Comparison of ENCODE assay signal across 7 worm cellular contexts in genomic region chrX:7681965-7682946, ce11.
TF ChIP-seq lines count a peak whose summit lies in the region.

unc-18 (plus strand) TSS chrX:7682896.

TF ChIP-seq in whole organism, L1 larva, 84 proteins besides CTCF, POLR2A, EP300 and RAD21 (continues in another document):
- TF ChIP-seq rnt-1 (tag; optimal IDR thresholded peaks at IDR 0.05; lab: Kevin White, UChicago) (no peak), hpl-2 (GFP tag; optimal IDR thresholded peaks at IDR 0.05; lab: Kevin White, UChicago) (no peak), egl-27 (tag; optimal IDR thresholded peaks at IDR 0.05; lab: Kevin White, UChicago) (no peak), hlh-4 (tag; optimal IDR thresholded peaks at IDR 0.05; lab: Kevin White, UChicago) (no peak), ztf-11 (tag; optimal IDR thresholded peaks at IDR 0.05; lab: Kevin White, UChicago) (no peak), efl-3 (GFP tag; optimal IDR thresholded peaks at IDR 0.05; lab: Kevin White, UChicago) (no peak), Y116A8C.19 (tag; optimal IDR thresholded peaks at IDR 0.05; lab: Kevin White, UChicago; ENCODE audit: borderline replicate concordance) (no peak), pax-3 (tag; optimal IDR thresholded peaks at IDR 0.05; lab: Kevin White, UChicago) (no peak), ztf-4 (tag; optimal IDR thresholded peaks at IDR 0.05; lab: Kevin White, UChicago) (no peak), lin-39 (tag; optimal IDR thresholded peaks at IDR 0.05; lab: Kevin White, UChicago) (no peak), nhr-77 (tag; optimal IDR thresholded peaks at IDR 0.05; lab: Kevin White, UChicago) (no peak), ceh-82 (tag; optimal IDR thresholded peaks at IDR 0.05; lab: Kevin White, UChicago) (peak; percentile 18 to 40 (median 35)), tbx-2 (tag; optimal IDR thresholded peaks at IDR 0.05; lab: Kevin White, UChicago) (no peak), nhr-28 (tag; optimal IDR thresholded peaks at IDR 0.05; lab: Kevin White, UChicago) (no peak)

TF ChIP-seq in whole organism, L2 larva, 48 proteins besides CTCF, POLR2A, EP300 and RAD21 (continues in another document):
- TF ChIP-seq F13H6.1 (tag; optimal IDR thresholded peaks at IDR 0.05; lab: Kevin White, UChicago) = peak; percentile 32
- TF ChIP-seq nhr-10 (tag; optimal IDR thresholded peaks at IDR 0.05; lab: Kevin White, UChicago) = no peak
- TF ChIP-seq egl-27 (tag; optimal IDR thresholded peaks at IDR 0.05; lab: Kevin White, UChicago) = no peak
- TF ChIP-seq ceh-16 (tag; optimal IDR thresholded peaks at IDR 0.05; lab: Kevin White, UChicago) = no peak
- TF ChIP-seq zag-1 (tag; optimal IDR thresholded peaks at IDR 0.05; lab: Kevin White, UChicago) = no peak
- no peak for TF ChIP-seq blmp-1 (tag; optimal IDR thresholded peaks at IDR 0.05; lab: Kevin White, UChicago; ENCODE audit: insufficient read depth)
- no peak for TF ChIP-seq sem-4 (tag; optimal IDR thresholded peaks at IDR 0.05; lab: Kevin White, UChicago)
- TF ChIP-seq sma-9 (GFP tag; optimal IDR thresholded peaks at IDR 0.05; lab: Kevin White, UChicago) = peak; percentile 24
- TF ChIP-seq sma-9 (tag; optimal IDR thresholded peaks at IDR 0.05; lab: Kevin White, UChicago) = no peak
- TF ChIP-seq sma-3 (GFP tag; optimal IDR thresholded peaks at IDR 0.05; lab: Kevin White, UChicago) = no peak
- no peak for TF ChIP-seq nhr-77 (tag; optimal IDR thresholded peaks at IDR 0.05; lab: Kevin White, UChicago)
- TF ChIP-seq nhr-21 (tag; optimal IDR thresholded peaks at IDR 0.05; lab: Kevin White, UChicago) = no peak
- peak; percentile 79 for TF ChIP-seq unc-55 (GFP tag; optimal IDR thresholded peaks at IDR 0.05; lab: Kevin White, UChicago)
- no peak for TF ChIP-seq snpc-4 (tag; optimal IDR thresholded peaks at IDR 0.05; lab: Kevin White, UChicago)

TF ChIP-seq in whole organism, L3 larva, 47 proteins besides CTCF, POLR2A, EP300 and RAD21:
- TF ChIP-seq daf-12 (tag; optimal IDR thresholded peaks at IDR 0.05; lab: Kevin White, UChicago) = no peak
- TF ChIP-seq unc-62 (GFP tag; optimal IDR thresholded peaks at IDR 0.05; lab: Kevin White, UChicago) = peak; percentile 65
- peak; percentile 25 for TF ChIP-seq elt-1 (tag; optimal IDR thresholded peaks at IDR 0.05; lab: Kevin White, UChicago)
- TF ChIP-seq ceh-28 (tag; optimal IDR thresholded peaks at IDR 0.05; lab: Kevin White, UChicago) = peak; percentile 75
- peak; percentile 46 for TF ChIP-seq sea-2 (GFP tag; optimal IDR thresholded peaks at IDR 0.05; lab: Kevin White, UChicago)
- TF ChIP-seq pha-4 (tag; optimal IDR thresholded peaks at IDR 0.05; lab: Kevin White, UChicago) = peak; percentile 55
- no peak for TF ChIP-seq nhr-76 (tag; optimal IDR thresholded peaks at IDR 0.05; lab: Kevin White, UChicago)
- no peak for TF ChIP-seq aly-2 (tag; optimal IDR thresholded peaks at IDR 0.05; lab: Kevin White, UChicago)
- TF ChIP-seq fos-1 (tag; optimal IDR thresholded peaks at IDR 0.05; lab: Kevin White, UChicago) = no peak
- no peak for TF ChIP-seq nhr-25 (tag; optimal IDR thresholded peaks at IDR 0.05; lab: Kevin White, UChicago)
- TF ChIP-seq hmg-11 (tag; optimal IDR thresholded peaks at IDR 0.05; lab: Kevin White, UChicago) = peak; percentile 44
- TF ChIP-seq nfya-1 (tag; optimal IDR thresholded peaks at IDR 0.05; lab: Kevin White, UChicago; ENCODE audit: insufficient read depth) = peak; percentile 65
- TF ChIP-seq lin-39 (tag; optimal IDR thresholded peaks at IDR 0.05; lab: Kevin White, UChicago) = peak; percentile 69
- TF ChIP-seq nhr-237 (tag; optimal IDR thresholded peaks at IDR 0.05; lab: Kevin White, UChicago) = no peak
TF ChIP-seq in whole organism, L3 larva: peak in this region for 8.

TF ChIP-seq in whole organism, L4 larva, 104 proteins besides CTCF, POLR2A, EP300 and RAD21 (continues in another document):
- no peak for TF ChIP-seq zip-11 (GFP tag; IDR thresholded peaks at IDR 0.05; lab: Robert Waterston, UW)
- TF ChIP-seq dmd-9 (GFP tag; IDR thresholded peaks at IDR 0.05; lab: Robert Waterston, UW) = no peak
- TF ChIP-seq unc-39 (tag; optimal IDR thresholded peaks at IDR 0.05; lab: Kevin White, UChicago) = no peak
- no peak for TF ChIP-seq ceh-82 (tag; optimal IDR thresholded peaks at IDR 0.05; lab: Kevin White, UChicago)
- no peak for TF ChIP-seq ztf-7 (tag; optimal IDR thresholded peaks at IDR 0.05; lab: Kevin White, UChicago)
- no peak for TF ChIP-seq nhr-77 (tag; optimal IDR thresholded peaks at IDR 0.05; lab: Kevin White, UChicago)
- TF ChIP-seq nhr-11 (tag; optimal IDR thresholded peaks at IDR 0.05; lab: Kevin White, UChicago) = no peak
- TF ChIP-seq php-3 (GFP tag; IDR thresholded peaks at IDR 0.05; lab: Robert Waterston, UW) = no peak
- TF ChIP-seq ZK546.5 (tag; optimal IDR thresholded peaks at IDR 0.05; lab: Kevin White, UChicago) = no peak
- peak; percentile 23; the same call in 1 of the 2 replicates for TF ChIP-seq hmg-1.1 (GFP tag; IDR thresholded peaks at IDR 0.05; lab: Robert Waterston, UW)
- no peak for TF ChIP-seq dpl-1 (GFP tag; optimal IDR thresholded peaks at IDR 0.05; lab: Kevin White, UChicago)
- TF ChIP-seq skn-1 (tag; optimal IDR thresholded peaks at IDR 0.05; lab: Kevin White, UChicago) = no peak
- no peak for TF ChIP-seq T20F7.1 (GFP tag; optimal IDR thresholded peaks at IDR 0.05; lab: Kevin White, UChicago)

TF ChIP-seq in whole organism, late embryonic, 69 proteins besides CTCF, POLR2A, EP300 and RAD21:
- TF ChIP-seq unc-42 (tag; optimal IDR thresholded peaks at IDR 0.05; lab: Kevin White, UChicago) (peak; percentile 69), pax-1 (tag; optimal IDR thresholded peaks at IDR 0.05; lab: Kevin White, UChicago) (no peak), ceh-48 (tag; optimal IDR thresholded peaks at IDR 0.05; lab: Kevin White, UChicago) (peak; percentile 97), ceh-31 (tag; optimal IDR thresholded peaks at IDR 0.05; lab: Kevin White, UChicago) (peak; percentile 34), sox-4 (tag; optimal IDR thresholded peaks at IDR 0.05; lab: Kevin White, UChicago) (no peak), npax-4 (tag; optimal IDR thresholded peaks at IDR 0.05; lab: Kevin White, UChicago) (no peak), elt-2 (tag; optimal IDR thresholded peaks at IDR 0.05; lab: Kevin White, UChicago) (no peak), elt-4 (tag; optimal IDR thresholded peaks at IDR 0.05; lab: Kevin White, UChicago) (no peak)

TF ChIP-seq in whole organism, midembryonic, 9 proteins besides CTCF, POLR2A, EP300 and RAD21:
- peak; percentile 48; the same call in 1 of the 2 replicates for TF ChIP-seq T22C8.4 (GFP tag; IDR thresholded peaks at IDR 0.05; lab: Robert Waterston, UW)
- TF ChIP-seq ztf-23 (GFP tag; IDR thresholded peaks at IDR 0.05; lab: Robert Waterston, UW) = no peak

TF ChIP-seq in whole organism, mixed stage, embryonic, 35 proteins besides CTCF, POLR2A, EP300 and RAD21:
- TF ChIP-seq ham-2 (GFP tag; optimal IDR thresholded peaks at IDR 0.05; lab: Kevin White, UChicago) = no peak
- TF ChIP-seq snpc-4 (tag; optimal IDR thresholded peaks at IDR 0.05; lab: Kevin White, UChicago) = no peak
- no peak for TF ChIP-seq nhr-2 (tag; optimal IDR thresholded peaks at IDR 0.05; lab: Kevin White, UChicago)
- peak; percentile 83 for TF ChIP-seq ces-1 (GFP tag; optimal IDR thresholded peaks at IDR 0.05; lab: Kevin White, UChicago)
- TF ChIP-seq tbx-8 (GFP tag; optimal IDR thresholded peaks at IDR 0.05; lab: Kevin White, UChicago) = no peak
- TF ChIP-seq mab-5 (tag; optimal IDR thresholded peaks at IDR 0.05; lab: Kevin White, UChicago) = no peak
- no peak for TF ChIP-seq flh-1 (GFP tag; optimal IDR thresholded peaks at IDR 0.05; lab: Kevin White, UChicago)
- no peak for TF ChIP-seq mls-2 (tag; optimal IDR thresholded peaks at IDR 0.05; lab: Kevin White, UChicago)
- no peak for TF ChIP-seq nhr-12 (tag; optimal IDR thresholded peaks at IDR 0.05; lab: Kevin White, UChicago)
- TF ChIP-seq unc-62 (GFP tag; optimal IDR thresholded peaks at IDR 0.05; lab: Kevin White, UChicago) = peak; percentile 47
- TF ChIP-seq elt-1 (tag; optimal IDR thresholded peaks at IDR 0.05; lab: Kevin White, UChicago; ENCODE audit: borderline replicate concordance, insufficient read depth) = no peak
- TF ChIP-seq pha-4 (tag; optimal IDR thresholded peaks at IDR 0.05; lab: Kevin White, UChicago) = no peak
- no peak for TF ChIP-seq ceh-43 (GFP tag; optimal IDR thresholded peaks at IDR 0.05; lab: Kevin White, UChicago)
- TF ChIP-seq mep-1 (tag; optimal IDR thresholded peaks at IDR 0.05; lab: Kevin White, UChicago) = no peak

Comparison
In these comparisons a context has a peak if more than half of its experiments do, and no peak if none do; other contexts are left out.
1. Of the 29 proteins assayed by ChIP-seq in both whole organism, L4 larva and whole organism, L1 larva: peak only in whole organism, L4 larva: lin-39 and mep-1; only in whole organism, L1 larva: ceh-82 and skn-1; in both: fkh-10; in neither: 21; mixed calls (peak in some experiments, not most) for 3.